ENCODE assay signal across 1 fruit fly cellular context in the genomic region with DNA sequence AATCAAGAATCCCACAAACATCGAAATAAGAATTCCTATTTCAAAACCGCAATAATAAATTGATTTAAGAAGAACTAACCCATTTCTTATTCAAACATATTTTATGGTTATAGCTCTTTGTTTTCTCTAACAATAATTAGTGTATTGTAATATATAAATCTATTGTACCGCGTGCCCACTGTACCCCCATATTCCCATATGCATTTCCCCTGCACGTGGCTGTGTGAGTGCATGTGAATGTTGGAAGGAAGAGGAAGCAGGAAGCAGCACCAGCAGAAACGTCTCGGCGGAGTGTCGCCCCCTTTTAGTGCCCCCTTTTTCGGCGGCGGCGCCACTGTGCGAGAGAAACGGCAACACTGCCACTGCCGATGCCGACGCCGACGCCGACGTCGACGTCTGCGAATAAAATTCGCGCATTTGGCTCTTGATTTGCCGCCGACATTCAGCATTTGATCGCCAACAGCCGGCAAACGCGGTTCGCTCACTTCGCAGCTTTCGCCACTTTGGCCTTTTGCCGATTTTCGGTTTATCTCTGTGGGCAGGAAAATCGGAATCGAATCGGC.
TF ChIP-seq lines count a peak whose summit lies in the region.

No protein-coding gene starts in this region.

TF ChIP-seq in whole organism, embryonic, 481 proteins besides CTCF, POLR2A, EP300 and RAD21 (continued from another document):
- TF ChIP-seq crp (GFP tag; optimal IDR thresholded peaks at IDR 0.05; lab: Kevin White, UChicago) (no peak), dmrt99B (tag; optimal IDR thresholded peaks at IDR 0.05; lab: Kevin White, UChicago) (peak; percentile 9), Dek (tag; optimal IDR thresholded peaks at IDR 0.05; lab: Kevin White, UChicago) (peak; percentile 2), mirr (GFP tag; optimal IDR thresholded peaks at IDR 0.05; lab: Kevin White, UChicago) (no peak), CG13894 (tag; optimal IDR thresholded peaks at IDR 0.05; lab: Kevin White, UChicago) (peak; percentile 40), tio (GFP tag; optimal IDR thresholded peaks at IDR 0.05; lab: Kevin White, UChicago) (no peak), peb (GFP tag; IDR thresholded peaks at IDR 0.05; lab: Robert Waterston, UW) (no peak), CG17186 (GFP tag; optimal IDR thresholded peaks at IDR 0.05; lab: Kevin White, UChicago) (no peak), Adf1 (GFP tag; IDR thresholded peaks at IDR 0.05; lab: Robert Waterston, UW) (peak; percentile 94), Hmr (GFP tag; optimal IDR thresholded peaks at IDR 0.05; lab: Kevin White, UChicago) (peak; percentile 63), Six4 (GFP tag; optimal IDR thresholded peaks at IDR 0.05; lab: Kevin White, UChicago) (peak; percentile 14), lab (GFP tag; optimal IDR thresholded peaks at IDR 0.05; lab: Kevin White, UChicago) (peak; percentile 64), p53 (GFP tag; optimal IDR thresholded peaks at IDR 0.05; lab: Kevin White, UChicago) (no peak), CG13775 (GFP tag; optimal IDR thresholded peaks at IDR 0.05; lab: Kevin White, UChicago) (peak; percentile 34), jigr1 (GFP tag; IDR thresholded peaks at IDR 0.05; lab: Robert Waterston, UW) (no peak), stwl (tag; optimal IDR thresholded peaks at IDR 0.05; lab: Kevin White, UChicago) (peak; percentile 32), CG10209 (GFP tag; optimal IDR thresholded peaks at IDR 0.05; lab: Kevin White, UChicago) (peak; percentile 7), CG12155 (GFP tag; optimal IDR thresholded peaks at IDR 0.05; lab: Kevin White, UChicago) (peak; percentile 45), bab2 (GFP tag; optimal IDR thresholded peaks at IDR 0.05; lab: Kevin White, UChicago) (no peak), chif (GFP tag; optimal IDR thresholded peaks at IDR 0.05; lab: Kevin White, UChicago) (peak in 1 of 2 experiments; percentile 8), mam (GFP tag; optimal IDR thresholded peaks at IDR 0.05; lab: Kevin White, UChicago) (peak; percentile 51), esg (GFP tag; conservative IDR thresholded peaks at IDR 0.05; lab: Robert Waterston, UW) (peak; percentile 46; the same call in 1 of the 2 replicates), Fer3 (tag; optimal IDR thresholded peaks at IDR 0.05; lab: Kevin White, UChicago) (peak; percentile 5), hkb (optimal IDR thresholded peaks at IDR 0.05; lab: Kevin White, UChicago) (no peak), hkb (GFP tag; IDR thresholded peaks at IDR 0.05; lab: Robert Waterston, UW) (no peak), CG4730 (GFP tag; IDR thresholded peaks at IDR 0.05; lab: Robert Waterston, UW) (peak; percentile 16; the same call in 1 of the 2 replicates), CG3995 (GFP tag; optimal IDR thresholded peaks at IDR 0.05; lab: Kevin White, UChicago) (no peak), CG32772 (GFP tag; IDR thresholded peaks at IDR 0.05; lab: Robert Waterston, UW) (peak; percentile 54), CG30431 (GFP tag; optimal IDR thresholded peaks at IDR 0.05; lab: Kevin White, UChicago) (peak; percentile 23), CG18599 (GFP tag; optimal IDR thresholded peaks at IDR 0.05; lab: Kevin White, UChicago) (peak; percentile 46), bcd (GFP tag; optimal IDR thresholded peaks at IDR 0.05; lab: Kevin White, UChicago) (peak; percentile 8)
TF ChIP-seq in whole organism, embryonic: peak in this region for 177.
